Worm (Caenorhabditis elegans): ENCODE measurements around the gene thn-2.
A peak's percentile ranks its signal among the peaks of the same experiment; 100 is the strongest.

ce11 chrIV:12403440-12403839 lies 20.5 kb downstream of the thn-2 start:
- no peak for TF ChIP-seq unc-39 (tag; optimal IDR thresholded peaks at IDR 0.05)
- TF ChIP-seq ceh-28 (tag; optimal IDR thresholded peaks at IDR 0.05): no peak
- TF ChIP-seq elt-1 (tag; optimal IDR thresholded peaks at IDR 0.05): no peak
- TF ChIP-seq nhr-23 (tag; optimal IDR thresholded peaks at IDR 0.05): peak; percentile 91
- TF ChIP-seq ama-1 (optimal IDR thresholded peaks at IDR 0.05): no peak
- peak; percentile 68 for TF ChIP-seq nhr-25 (tag; optimal IDR thresholded peaks at IDR 0.05)
- no peak for TF ChIP-seq nhr-28 (tag; optimal IDR thresholded peaks at IDR 0.05)

Measured in whole organism, L3 larva.